Worm (Caenorhabditis elegans): ENCODE measurements around the gene Y5H2A.1.

The Y5H2A.1 gene

DNA sequence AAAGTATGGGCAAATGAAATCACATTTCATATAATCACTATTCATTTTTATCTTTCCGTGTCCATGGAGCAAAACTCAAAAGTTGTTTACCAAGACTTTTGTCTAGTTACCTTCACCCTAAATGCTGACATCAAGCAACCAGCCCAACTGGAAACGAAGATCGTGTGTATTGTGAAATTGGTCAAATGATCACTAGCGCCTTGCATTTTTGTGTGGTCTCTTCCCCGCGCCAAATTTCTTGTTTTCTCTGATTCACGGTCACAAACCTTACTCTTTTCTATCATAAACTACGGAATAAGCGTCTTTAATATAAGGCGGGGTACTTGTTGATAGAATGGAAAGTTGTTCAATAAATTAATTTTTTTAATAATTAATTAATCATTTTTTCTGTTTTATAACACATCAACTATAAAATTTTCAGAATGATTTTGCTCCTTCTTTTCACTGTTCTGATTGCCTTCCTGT, 21.5 kb downstream of the Y5H2A.1 start, which contains the start of gene cyp-33C7:
Gene cyp-33C7, plus strand, starts transcription at position 415 of the 465 bp plus-strand sequence.
- TF ChIP-seq zip-8 (tag; optimal IDR thresholded peaks at IDR 0.05) (no peak), lin-13 (tag; optimal IDR thresholded peaks at IDR 0.05) (no peak), lin-32 (GFP tag; optimal IDR thresholded peaks at IDR 0.05) (no peak), unc-39 (tag; optimal IDR thresholded peaks at IDR 0.05) (no peak), ces-1 (GFP tag; optimal IDR thresholded peaks at IDR 0.05) (no peak), cnd-1 (tag; optimal IDR thresholded peaks at IDR 0.05) (no peak), unc-120 (tag; optimal IDR thresholded peaks at IDR 0.05; ENCODE audit: poor library complexity, severe bottlenecking) (no peak)

DNA sequence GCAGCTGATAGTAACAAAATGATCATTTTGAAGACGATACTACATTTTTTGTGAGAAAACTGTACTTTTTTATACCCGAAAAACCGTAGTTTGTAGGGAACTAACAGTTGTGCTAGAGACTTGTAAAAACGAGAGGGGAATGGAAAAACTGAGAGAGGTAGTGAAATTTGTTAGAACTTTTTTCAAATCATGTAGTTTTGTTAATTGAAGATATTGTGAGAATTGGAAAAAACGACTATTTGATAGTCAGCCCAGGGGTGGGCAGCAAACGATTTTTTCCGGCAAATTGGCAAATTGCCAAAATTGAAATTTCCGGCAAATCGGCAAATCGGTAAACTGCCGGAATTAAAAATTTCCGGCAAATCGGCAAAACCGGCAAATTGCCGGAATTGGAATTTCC, 22.3 kb downstream of the Y5H2A.1 start, which contains the start of gene cyp-33C6:
Gene cyp-33C6, minus strand, starts transcription at position 101 of the 400 bp plus-strand sequence.
- TF ChIP-seq flh-1 (GFP tag; optimal IDR thresholded peaks at IDR 0.05) (no peak), nhr-12 (tag; optimal IDR thresholded peaks at IDR 0.05) (no peak)

DNA sequence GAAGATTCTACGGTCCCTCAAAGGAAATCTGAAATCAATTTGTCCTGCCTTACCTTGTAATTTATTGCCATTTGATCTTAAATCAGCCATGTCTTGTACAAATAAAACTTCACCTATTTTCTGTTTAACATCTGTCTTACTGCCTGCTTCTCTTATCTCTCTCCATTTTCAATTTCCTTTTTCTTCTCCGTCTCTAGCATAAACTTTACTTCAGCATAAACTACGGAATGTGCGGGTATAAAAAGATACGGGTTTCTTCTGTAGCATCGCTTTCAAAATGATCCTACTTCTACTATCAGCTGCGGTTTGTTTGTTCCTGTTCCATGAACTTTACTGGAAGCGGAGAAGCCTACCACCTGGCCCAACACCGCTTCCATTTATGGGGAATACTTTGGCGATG, 26.9 kb downstream of the Y5H2A.1 start, which contains the start of gene cyp-33C5:
Gene cyp-33C5, plus strand, starts transcription at position 254 of the 400 bp plus-strand sequence.
- no peak for TF ChIP-seq tbx-8 (GFP tag; optimal IDR thresholded peaks at IDR 0.05)
- no peak for TF ChIP-seq nhr-12 (tag; optimal IDR thresholded peaks at IDR 0.05)
- TF ChIP-seq flh-1 (GFP tag; optimal IDR thresholded peaks at IDR 0.05) = no peak
- no peak for TF ChIP-seq pha-4 (tag; optimal IDR thresholded peaks at IDR 0.05)
- TF ChIP-seq sptf-1 (tag; optimal IDR thresholded peaks at IDR 0.05) = no peak
- TF ChIP-seq elt-1 (tag; optimal IDR thresholded peaks at IDR 0.05; ENCODE audit: borderline replicate concordance, insufficient read depth) = no peak
- no peak for TF ChIP-seq elt-3 (tag; optimal IDR thresholded peaks at IDR 0.05)
- no peak for TF ChIP-seq unc-39 (tag; optimal IDR thresholded peaks at IDR 0.05)
- no peak for TF ChIP-seq cnd-1 (tag; optimal IDR thresholded peaks at IDR 0.05)
- no peak for TF ChIP-seq nhr-2 (tag; optimal IDR thresholded peaks at IDR 0.05)
- TF ChIP-seq nhr-237 (tag; optimal IDR thresholded peaks at IDR 0.05) = no peak
- no peak for TF ChIP-seq M03D4.4 (tag; optimal IDR thresholded peaks at IDR 0.05)
- no peak for TF ChIP-seq blmp-1 (tag; optimal IDR thresholded peaks at IDR 0.05)
- no peak for TF ChIP-seq unc-62 (GFP tag; optimal IDR thresholded peaks at IDR 0.05)
- TF ChIP-seq lin-32 (GFP tag; optimal IDR thresholded peaks at IDR 0.05) = no peak
- TF ChIP-seq drap-1 (GFP tag; optimal IDR thresholded peaks at IDR 0.05) = no peak
- no peak for TF ChIP-seq ceh-83 (GFP tag; optimal IDR thresholded peaks at IDR 0.05)
- TF ChIP-seq zip-8 (tag; optimal IDR thresholded peaks at IDR 0.05) = no peak

DNA sequence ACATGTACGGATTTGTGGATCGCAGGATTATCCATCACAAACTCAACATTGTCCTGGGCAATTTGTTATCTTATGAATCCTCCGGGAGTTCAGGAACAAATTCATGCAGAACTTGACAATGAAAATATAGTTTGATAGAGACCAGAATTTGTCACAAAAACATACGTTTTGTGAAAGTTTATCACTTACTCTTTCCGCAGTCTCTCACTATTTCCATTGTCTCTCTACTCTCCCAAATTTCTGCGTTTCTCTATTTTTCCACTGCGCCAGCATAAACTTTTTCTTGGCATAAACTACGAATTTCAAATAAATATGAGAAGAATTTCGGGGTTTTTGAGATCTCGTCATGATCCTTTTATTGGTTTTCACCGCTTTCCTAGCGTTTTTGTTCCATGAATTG, 29.0 kb downstream of the Y5H2A.1 start, which contains the start of gene cyp-33C3:
Gene cyp-33C3, plus strand, starts transcription at position 149 of the 400 bp plus-strand sequence.
- TF ChIP-seq snpc-4 (tag; optimal IDR thresholded peaks at IDR 0.05) (no peak), nhr-12 (tag; optimal IDR thresholded peaks at IDR 0.05) (no peak), hlh-1 (tag; optimal IDR thresholded peaks at IDR 0.05) (no peak)

DNA sequence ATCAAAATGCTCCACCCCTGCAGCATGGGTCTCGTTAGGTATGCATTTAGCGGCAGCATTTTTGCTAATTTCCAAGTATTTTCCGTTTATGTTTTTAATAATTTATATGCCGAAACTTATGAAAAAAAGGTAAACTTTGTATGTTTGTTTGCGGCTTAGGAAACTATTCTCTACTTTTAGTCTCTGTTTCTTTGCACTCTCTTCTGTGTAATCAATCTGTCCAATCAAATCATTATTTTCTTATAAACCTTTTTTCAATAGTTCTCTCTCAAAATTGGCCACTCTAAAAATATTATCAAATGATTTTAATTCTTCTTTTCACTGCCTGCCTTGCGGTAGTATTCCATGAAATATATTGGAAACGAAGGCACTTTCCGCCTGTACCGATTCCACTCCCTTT, 33.6 kb downstream of the Y5H2A.1 start:
- TF ChIP-seq ceh-83 (GFP tag; optimal IDR thresholded peaks at IDR 0.05) = no peak

DNA sequence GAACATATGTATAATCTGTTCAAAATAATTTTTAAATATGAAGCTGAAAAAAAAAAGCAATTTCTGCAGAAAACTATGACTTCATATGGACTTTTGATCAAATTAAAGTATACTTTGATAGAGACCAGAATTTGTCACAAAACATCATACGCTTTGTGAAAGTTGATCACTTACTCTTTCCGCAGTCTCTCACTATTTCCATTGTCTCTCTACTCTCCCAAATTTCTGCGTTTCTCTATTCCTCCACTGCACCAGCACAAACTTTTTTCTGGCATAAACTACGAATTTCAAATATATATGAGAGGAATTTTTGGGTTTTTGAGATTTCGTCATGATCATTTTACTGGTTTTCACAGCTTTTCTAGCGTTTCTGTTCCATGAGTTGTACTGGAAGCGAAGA, 35.8 kb downstream of the Y5H2A.1 start, which contains the start of gene cyp-33C4:
Gene cyp-33C4, plus strand, starts transcription at position 293 of the 400 bp plus-strand sequence.
- TF ChIP-seq ztf-11 (tag; optimal IDR thresholded peaks at IDR 0.05) (no peak), nhr-76 (tag; optimal IDR thresholded peaks at IDR 0.05) (no peak), cnd-1 (tag; optimal IDR thresholded peaks at IDR 0.05) (no peak), blmp-1 (tag; optimal IDR thresholded peaks at IDR 0.05) (no peak), M03D4.4 (tag; optimal IDR thresholded peaks at IDR 0.05) (no peak), flh-1 (GFP tag; optimal IDR thresholded peaks at IDR 0.05) (no peak), elt-1 (tag; optimal IDR thresholded peaks at IDR 0.05; ENCODE audit: borderline replicate concordance, insufficient read depth) (no peak), tbx-8 (GFP tag; optimal IDR thresholded peaks at IDR 0.05) (no peak), ceh-39 (tag; optimal IDR thresholded peaks at IDR 0.05) (no peak), nhr-237 (tag; optimal IDR thresholded peaks at IDR 0.05) (no peak), lin-13 (tag; optimal IDR thresholded peaks at IDR 0.05) (no peak), nhr-2 (tag; optimal IDR thresholded peaks at IDR 0.05) (no peak), mls-2 (tag; optimal IDR thresholded peaks at IDR 0.05) (no peak)

DNA sequence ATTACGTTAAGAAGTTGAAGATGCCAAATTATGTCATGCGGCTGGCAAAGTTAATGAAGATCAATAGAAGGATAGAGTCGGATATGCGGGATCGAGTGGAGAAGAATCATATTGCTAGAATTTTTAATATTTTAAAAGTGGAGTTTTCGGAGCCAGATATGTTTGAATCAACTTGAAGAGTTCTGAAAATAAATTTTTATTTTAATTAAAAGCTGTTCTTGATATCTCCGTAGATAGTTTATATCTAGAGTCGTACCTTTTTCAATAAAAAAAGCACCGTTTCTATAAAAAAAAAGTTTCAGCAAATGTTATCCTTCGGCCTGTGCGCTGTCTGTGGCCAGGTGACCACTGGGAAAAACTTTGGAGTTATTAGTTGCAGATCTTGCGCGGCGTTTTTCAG, 38.5 kb downstream of the Y5H2A.1 start, which contains the start of gene nhr-96:
Gene nhr-96, plus strand, starts transcription at position 301 of the 400 bp plus-strand sequence.
- TF ChIP-seq ceh-39 (tag; optimal IDR thresholded peaks at IDR 0.05) = no peak
- TF ChIP-seq nhr-28 (tag; optimal IDR thresholded peaks at IDR 0.05) = no peak
- no peak for TF ChIP-seq nhr-12 (tag; optimal IDR thresholded peaks at IDR 0.05)
- TF ChIP-seq zip-8 (tag; optimal IDR thresholded peaks at IDR 0.05) = no peak
- no peak for TF ChIP-seq ces-1 (GFP tag; optimal IDR thresholded peaks at IDR 0.05)
- TF ChIP-seq pha-4 (tag; optimal IDR thresholded peaks at IDR 0.05) = no peak
